Fruit fly (Drosophila melanogaster) whole organism, embryonic: ENCODE measurements around the gene CG32237.

Experiments
- Awh ChIP-seq: fragments of 200-800 bp; sonication (Bioruptor generic); IDR thresholded peaks from 2 replicates; pipeline ENCODE4, ENCODE4 v1.3.6; 2022; ENCODE audit warnings: missing biosample characterization, missing genetic modification characterization
- Blimp-1 ChIP-seq: fragments of 200-800 bp; sonication (Bioruptor generic); optimal IDR thresholded peaks from 3 replicates; lab custom pipeline; 2018; ENCODE audit warnings: missing biosample characterization, missing genetic modification characterization, mild to moderate bottlenecking, moderate library complexity, missing genetic modification reagents
- CG11398 ChIP-seq: fragments of 200-800 bp; sonication (Bioruptor generic); optimal IDR thresholded peaks from 2 replicates; lab custom pipeline; 2016; ENCODE audit warnings: missing biosample characterization, missing genetic modification characterization
- CG11723 ChIP-seq: fragments of 200-800 bp; sonication (Bioruptor generic); optimal IDR thresholded peaks from 2 replicates; lab custom pipeline; 2017; ENCODE audit warnings: missing biosample characterization, mild to moderate bottlenecking, missing genetic modification characterization
- CG1233 ChIP-seq: fragments of 200-800 bp; sonication (Bioruptor generic); optimal IDR thresholded peaks from 4 replicates; lab custom pipeline; 2018; ENCODE audit warnings: missing biosample characterization, mild to moderate bottlenecking, missing genetic modification characterization
- CG12659 ChIP-seq: fragments of 200-800 bp; sonication (Bioruptor generic); optimal IDR thresholded peaks from 3 replicates; lab custom pipeline; 2017; ENCODE audit warnings: mild to moderate bottlenecking, missing biosample characterization, missing genetic modification reagents, missing genetic modification characterization
- CG13287 ChIP-seq: fragments of 200-800 bp; sonication (Bioruptor generic); IDR thresholded peaks from 2 replicates; pipeline ENCODE4 v1.3.6; 2022; ENCODE audit warnings: missing biosample characterization, missing genetic modification characterization; ENCODE audit not compliant: partially characterized antibody
- CG1529 ChIP-seq: fragments of 200-800 bp; sonication (Bioruptor generic); optimal IDR thresholded peaks from 3 replicates; lab custom pipeline; 2018; ENCODE audit warnings: missing biosample characterization, missing genetic modification characterization
- CG15479 ChIP-seq: fragments of 200-800 bp; sonication (Bioruptor generic); optimal IDR thresholded peaks from 3 replicates; lab custom pipeline; 2019; ENCODE audit warnings: missing biosample characterization, mild to moderate bottlenecking, missing genetic modification characterization, moderate library complexity
- CG15514 ChIP-seq: fragments of 200-800 bp; sonication (Bioruptor generic); optimal IDR thresholded peaks from 3 replicates; lab custom pipeline; 2017; ENCODE audit warnings: missing biosample characterization, missing genetic modification characterization, mild to moderate bottlenecking, moderate library complexity, missing genetic modification reagents
- CG15601 ChIP-seq: fragments of 200-800 bp; sonication (Bioruptor generic); optimal IDR thresholded peaks from 3 replicates; lab custom pipeline; 2019; ENCODE audit warnings: missing biosample characterization, mild to moderate bottlenecking, missing genetic modification characterization, moderate library complexity
- CG15696 ChIP-seq: fragments of 200-800 bp; sonication (Bioruptor generic); optimal IDR thresholded peaks from 2 replicates; lab custom pipeline; 2019; ENCODE audit warnings: missing biosample characterization, mild to moderate bottlenecking, missing genetic modification characterization, moderate library complexity
- CG17568 ChIP-seq: fragments of 200-800 bp; sonication (Bioruptor generic); optimal IDR thresholded peaks from 2 replicates; lab custom pipeline; 2018; ENCODE audit warnings: missing biosample characterization, mild to moderate bottlenecking, missing genetic modification characterization, moderate library complexity
- CG2116 ChIP-seq: fragments of 200-800 bp; sonication (Bioruptor generic); optimal IDR thresholded peaks from 3 replicates; lab custom pipeline; 2018; ENCODE audit warnings: missing biosample characterization, mild to moderate bottlenecking, missing genetic modification characterization
- CG30403 ChIP-seq: fragments of 200-800 bp; sonication (Bioruptor generic); optimal IDR thresholded peaks from 3 replicates; lab custom pipeline; 2016; ENCODE audit warnings: missing biosample characterization, missing genetic modification characterization
- CG34224 ChIP-seq: fragments of 200-800 bp; sonication (Bioruptor generic); IDR thresholded peaks from 3 replicates; pipeline ENCODE4 v1.3.6; 2022; ENCODE audit warnings: missing biosample characterization, missing genetic modification characterization; ENCODE audit not compliant: partially characterized antibody
- CG3847 ChIP-seq: fragments of 200-800 bp; sonication (Bioruptor generic); IDR thresholded peaks from 2 replicates; pipeline ENCODE4 v1.3.6; 2022; ENCODE audit warnings: missing biosample characterization, missing genetic modification characterization
- CG4282 ChIP-seq: fragments of 200-800 bp; sonication (Bioruptor generic); optimal IDR thresholded peaks from 2 replicates; lab custom pipeline; 2016; ENCODE audit warnings: missing biosample characterization, missing genetic modification characterization
- CG4404 ChIP-seq: fragments of 200-800 bp; sonication (Bioruptor generic); IDR thresholded peaks from 2 replicates; pipeline ENCODE4 v1.3.6; 2022; ENCODE audit warnings: missing biosample characterization, missing genetic modification characterization
- CG4730 ChIP-seq: fragments of 200-800 bp; sonication (Bioruptor generic); IDR thresholded peaks from 2 replicates; pipeline ENCODE4 v1.3.6; 2022; ENCODE audit warnings: missing biosample characterization, missing genetic modification characterization
- CG6689 ChIP-seq: fragments of 200-800 bp; sonication (Bioruptor generic); IDR thresholded peaks from 2 replicates; pipeline ENCODE4 v1.3.6; 2022; ENCODE audit warnings: missing biosample characterization, missing genetic modification characterization
- CG8281 ChIP-seq: fragments of 200-800 bp; sonication (Bioruptor generic); optimal IDR thresholded peaks from 2 replicates; lab custom pipeline; 2018; ENCODE audit warnings: missing biosample characterization, mild to moderate bottlenecking, missing genetic modification characterization, moderate library complexity
- CG8388 ChIP-seq: fragments of 200-800 bp; sonication (Bioruptor generic); optimal IDR thresholded peaks from 2 replicates; lab custom pipeline; 2019; ENCODE audit warnings: missing biosample characterization, mild to moderate bottlenecking, missing genetic modification characterization, moderate library complexity
- CG8924 ChIP-seq: fragments of 200-800 bp; optimal IDR thresholded peaks from 3 replicates; lab custom pipeline; 2019; ENCODE audit warnings: missing biosample characterization, mild to moderate bottlenecking, missing genetic modification characterization, moderate library complexity
- CG9727 ChIP-seq: fragments of 200-800 bp; sonication (Bioruptor generic); optimal IDR thresholded peaks from 3 replicates; lab custom pipeline; 2017; ENCODE audit warnings: missing biosample characterization, mild to moderate bottlenecking, missing genetic modification characterization
- CHES-1-like ChIP-seq: fragments of 200-800 bp; sonication (Bioruptor generic); optimal IDR thresholded peaks from 2 replicates; lab custom pipeline; 2016; ENCODE audit warnings: missing biosample characterization, missing genetic modification characterization
- Deaf1 ChIP-seq: fragments of 200-800 bp; optimal IDR thresholded peaks from 3 replicates; lab custom pipeline; 2019; ENCODE audit warnings: missing biosample characterization, mild to moderate bottlenecking, missing genetic modification characterization, moderate library complexity
- ERR ChIP-seq: fragments of 200-800 bp; sonication (Bioruptor generic); optimal IDR thresholded peaks from 2 replicates; lab custom pipeline; 2016; ENCODE audit warnings: missing biosample characterization, missing genetic modification characterization
- Elba2 ChIP-seq: fragments of 200-800 bp; sonication (Bioruptor generic); optimal IDR thresholded peaks from 3 replicates; lab custom pipeline; 2016; ENCODE audit warnings: missing biosample characterization, missing genetic modification characterization
- HLH4C ChIP-seq: fragments of 200-800 bp; sonication (Bioruptor generic); IDR thresholded peaks from 3 replicates; pipeline ENCODE4 v1.3.6; 2022; ENCODE audit warnings: missing biosample characterization, missing genetic modification characterization; ENCODE audit not compliant: partially characterized antibody
- Meics ChIP-seq: fragments of 200-800 bp; sonication (Bioruptor generic); optimal IDR thresholded peaks from 2 replicates; lab custom pipeline; 2017; ENCODE audit warnings: missing biosample characterization, mild to moderate bottlenecking, missing genetic modification characterization
- Rfx ChIP-seq: fragments of 200-800 bp; sonication (Bioruptor generic); IDR thresholded peaks from 2 replicates; pipeline ENCODE4 v1.3.6; 2022; ENCODE audit warnings: missing biosample characterization, missing genetic modification characterization
- Sox100B ChIP-seq: fragments of 200-800 bp; sonication (Bioruptor generic); optimal IDR thresholded peaks from 3 replicates; lab custom pipeline; 2018; ENCODE audit warnings: missing biosample characterization, mild to moderate bottlenecking, missing genetic modification characterization
- Sry-δ ChIP-seq: fragments of 200-800 bp; sonication (Bioruptor generic); optimal IDR thresholded peaks from 2 replicates; lab custom pipeline; 2016; ENCODE audit warnings: missing biosample characterization, missing genetic modification characterization
- Xrp1 ChIP-seq: fragments of 200-800 bp; sonication (Bioruptor generic); IDR thresholded peaks from 2 replicates; pipeline ENCODE4 v1.3.6; 2022; ENCODE audit warnings: missing biosample characterization, missing genetic modification characterization
- ab ChIP-seq: fragments of 200-800 bp; sonication (Bioruptor generic); optimal IDR thresholded peaks from 2 replicates; lab custom pipeline; 2016; ENCODE audit warnings: missing biosample characterization, missing genetic modification characterization
- amos ChIP-seq: fragments of 200-800 bp; sonication (Bioruptor generic); IDR thresholded peaks from 2 replicates; pipeline ENCODE4 v1.3.6; 2022; ENCODE audit warnings: missing biosample characterization, missing genetic modification characterization; ENCODE audit not compliant: partially characterized antibody
- bbx ChIP-seq: fragments of 200-800 bp; sonication (Bioruptor generic); IDR thresholded peaks from 2 replicates; pipeline ENCODE4 v1.3.6; 2022; ENCODE audit warnings: missing biosample characterization, missing genetic modification characterization; ENCODE audit not compliant: partially characterized antibody
- da ChIP-seq: fragments of 200-800 bp; sonication (Bioruptor generic); optimal IDR thresholded peaks from 2 replicates; lab custom pipeline; 2016; ENCODE audit warnings: missing biosample characterization, missing genetic modification characterization
- emc ChIP-seq: fragments of 200-800 bp; sonication (Bioruptor generic); optimal IDR thresholded peaks from 2 replicates; lab custom pipeline; 2016; ENCODE audit warnings: missing biosample characterization, missing genetic modification characterization
- eve ChIP-seq, 2 experiments: fragments of >200 bp; optimal IDR thresholded peaks; 2 replicates each; lab custom pipeline; 2017; ENCODE audit warnings: missing biosample characterization in 2 of 2, missing genetic modification characterization in 2 of 2
- maf-S ChIP-seq: fragments of 200-800 bp; sonication (Bioruptor generic); optimal IDR thresholded peaks from 2 replicates; lab custom pipeline; 2016; ENCODE audit warnings: missing biosample characterization, missing genetic modification characterization
- sima ChIP-seq: fragments of 200-800 bp; sonication (Bioruptor generic); optimal IDR thresholded peaks from 2 replicates; lab custom pipeline; 2016; ENCODE audit warnings: missing biosample characterization, missing genetic modification characterization
- sqz ChIP-seq: fragments of 200-800 bp; sonication (Bioruptor generic); optimal IDR thresholded peaks from 3 replicates; lab custom pipeline; 2018; ENCODE audit warnings: missing biosample characterization, mild to moderate bottlenecking, missing genetic modification characterization
- ssp ChIP-seq: fragments of 200-800 bp; sonication (Bioruptor generic); IDR thresholded peaks from 2 replicates; pipeline ENCODE4 v1.3.6; 2022; ENCODE audit warnings: missing biosample characterization, missing genetic modification characterization
- stwl ChIP-seq: fragments of 200-800 bp; sonication (Bioruptor generic); optimal IDR thresholded peaks from 3 replicates; lab custom pipeline; 2018; ENCODE audit warnings: missing biosample characterization, mild to moderate bottlenecking, missing genetic modification characterization, moderate library complexity
- toy ChIP-seq: fragments of 200-800 bp; sonication (Bioruptor generic); IDR thresholded peaks from 2 replicates; pipeline ENCODE4 v1.3.6; 2022; ENCODE audit warnings: missing biosample characterization, missing genetic modification characterization
- ttk ChIP-seq: fragments of 200-800 bp; sonication (Bioruptor generic); IDR thresholded peaks from 2 replicates; pipeline ENCODE4 v2.1.2; 2022; ENCODE audit warnings: missing biosample characterization, missing genetic modification characterization
- vvl ChIP-seq: fragments of 200-800 bp; sonication (Bioruptor generic); IDR thresholded peaks from 2 replicates; pipeline ENCODE4 v1.3.6; 2022; ENCODE audit warnings: missing biosample characterization, missing genetic modification characterization

CG32237 gene

DNA sequence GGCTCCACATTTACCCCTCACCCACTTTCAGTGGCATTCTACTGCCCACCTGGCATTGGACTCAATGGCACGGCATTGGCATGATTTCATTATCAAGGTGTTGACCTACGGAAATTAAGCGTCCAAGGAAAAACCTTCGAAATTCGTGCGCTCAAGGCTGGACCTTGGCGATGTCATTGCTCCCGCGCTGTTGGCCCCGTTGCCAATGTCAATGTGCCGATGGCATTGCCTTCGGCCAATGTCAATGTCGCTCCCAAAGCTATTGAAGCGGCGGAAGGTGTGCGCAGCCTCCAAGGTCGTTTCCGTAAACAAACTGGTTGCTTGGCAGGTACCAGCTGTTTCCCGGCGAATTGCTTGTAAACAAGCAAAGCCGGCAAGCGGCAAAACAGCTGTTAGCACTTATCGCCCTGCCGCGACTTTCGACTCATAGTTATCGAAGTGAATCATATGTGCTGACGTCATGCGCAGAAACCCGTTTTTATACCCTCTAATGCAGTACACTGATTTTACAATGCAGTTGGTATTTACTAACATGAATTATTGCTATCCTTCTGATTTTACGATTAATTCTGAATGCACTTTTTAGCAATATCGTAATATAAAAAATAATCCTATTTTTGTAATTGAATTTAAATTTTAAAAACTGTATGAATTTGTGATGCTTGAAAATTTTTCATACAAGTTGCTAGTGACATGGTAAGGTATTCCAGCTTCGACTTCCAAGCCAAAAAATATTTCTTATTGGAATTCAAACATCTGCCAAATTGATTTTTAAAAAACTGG, 27.7 kb downstream of the CG32237 start (continued):
- TF ChIP-seq CG1233 (GFP tag; lab: Kevin White, UChicago): peak; percentile 89
- peak; percentile 93 for TF ChIP-seq CHES-1-like (GFP tag; lab: Kevin White, UChicago)
- TF ChIP-seq emc: peak; percentile 85
- peak; percentile 79 for TF ChIP-seq Deaf1 (tag; lab: Kevin White, UChicago)
- peak; percentile 93 for TF ChIP-seq CG4404 (GFP tag; lab: Robert Waterston, UW)
- peak; percentile 97 for TF ChIP-seq CG12659 (GFP tag; lab: Kevin White, UChicago)
- TF ChIP-seq ERR (GFP tag; lab: Kevin White, UChicago): peak; percentile 65
- peak; percentile 80 for TF ChIP-seq Elba2
- peak; percentile 25 for TF ChIP-seq CG15479 (GFP tag; lab: Kevin White, UChicago)
- peak; percentile 90 for TF ChIP-seq CG15696 (tag; lab: Kevin White, UChicago)
- TF ChIP-seq bbx (GFP tag; lab: Robert Waterston, UW): peak; percentile 58; the same call in 1 of the 2 replicates
- peak; percentile 97 for TF ChIP-seq CG30403 (GFP tag; lab: Kevin White, UChicago)
- TF ChIP-seq Xrp1 (GFP tag; lab: Robert Waterston, UW): peak; percentile 98
- peak; percentile 32; the same call in 1 of the 3 replicates for TF ChIP-seq HLH4C (GFP tag; lab: Robert Waterston, UW)
- peak; percentile 68 for TF ChIP-seq stwl
- peak; percentile 97 for TF ChIP-seq CG6689 (GFP tag; lab: Robert Waterston, UW)
- TF ChIP-seq CG13287 (GFP tag; lab: Robert Waterston, UW): peak; percentile 83
- TF ChIP-seq CG3847 (GFP tag; lab: Robert Waterston, UW): peak; percentile 97
- peak; percentile 92 for TF ChIP-seq CG8388
- TF ChIP-seq sima: peak; percentile 51
- peak; percentile 89 for TF ChIP-seq CG34224
- peak; percentile 95 for TF ChIP-seq Meics
- peak; percentile 53; the same call in 1 of the 2 replicates for TF ChIP-seq amos (GFP tag; lab: Robert Waterston, UW)
- peak; percentile 96 for TF ChIP-seq CG4730
- TF ChIP-seq CG11398: peak; percentile 55
- TF ChIP-seq Rfx (GFP tag; lab: Robert Waterston, UW): peak; percentile 97
- peak; percentile 77 for TF ChIP-seq ab
- TF ChIP-seq CG2116 (GFP tag; lab: Kevin White, UChicago): peak; percentile 84
- peak; percentile 48 for TF ChIP-seq CG4282 (GFP tag; lab: Kevin White, UChicago)
- peak; percentile 89 for TF ChIP-seq CG15514 (GFP tag; lab: Kevin White, UChicago)
- no peak for TF ChIP-seq CG15601 (tag; lab: Kevin White, UChicago)
- peak; percentile 88 for TF ChIP-seq CG11723
- TF ChIP-seq CG8924 (tag; lab: Kevin White, UChicago): peak; percentile 97
- TF ChIP-seq CG8281 (tag; lab: Kevin White, UChicago): peak; percentile 80
- TF ChIP-seq sqz: no peak
- peak; percentile 72 for TF ChIP-seq da (GFP tag; lab: Kevin White, UChicago)
- TF ChIP-seq maf-S (GFP tag; lab: Kevin White, UChicago): peak; percentile 81
- peak; percentile 92 for TF ChIP-seq toy (GFP tag; lab: Robert Waterston, UW)
- peak; percentile 96 for TF ChIP-seq ttk (GFP tag; lab: Robert Waterston, UW)
- peak; percentile 97 for TF ChIP-seq Awh (GFP tag; lab: Robert Waterston, UW)
- no peak for TF ChIP-seq eve (GFP tag; optimal IDR thresholded peaks at IDR 0.05; lab: Kevin White, UChicago)
- TF ChIP-seq Sox100B (GFP tag; lab: Kevin White, UChicago): no peak
- TF ChIP-seq vvl (GFP tag; lab: Robert Waterston, UW): peak; percentile 97
- no peak for TF ChIP-seq CG17568 (GFP tag; lab: Kevin White, UChicago)
- TF ChIP-seq Blimp-1 (GFP tag; lab: Kevin White, UChicago): peak; percentile 93
- TF ChIP-seq ssp (GFP tag; lab: Robert Waterston, UW): peak; percentile 91
- TF ChIP-seq Sry-δ (GFP tag; lab: Kevin White, UChicago): peak; percentile 53
- peak; percentile 95 for TF ChIP-seq CG9727 (GFP tag; lab: Kevin White, UChicago)
- TF ChIP-seq CG1529 (GFP tag; lab: Kevin White, UChicago): no peak
